Worm (Caenorhabditis elegans) whole organism, young adult: ENCODE measurements around the gene tyr-1.

Experiments used
- D2030.7 ChIP-seq: fragments of 200-800 bp; sonication (Bioruptor generic); IDR thresholded peaks from 2 replicates; pipeline ENCODE4 v1.3.6; 2022; ENCODE audit warnings: missing genetic modification reagents, missing genetic modification characterization, missing compliant biosample characterization
- F10E7.11 ChIP-seq: sonication (generic microtip); optimal IDR thresholded peaks from 2 replicates; lab custom pipeline; 2017; ENCODE audit warnings: mild to moderate bottlenecking, missing genetic modification characterization, moderate library complexity, missing compliant biosample characterization
- F23B12.7 ChIP-seq: sonication (generic microtip); optimal IDR thresholded peaks from 2 replicates; lab custom pipeline; 2017; ENCODE audit warnings: missing genetic modification characterization, mild to moderate bottlenecking, missing compliant biosample characterization, antibody characterized with exemption, moderate library complexity; ENCODE audit not compliant: insufficient read depth
- F37B4.10 ChIP-seq: fragments of 200-800 bp; sonication (Bioruptor generic); IDR thresholded peaks from 2 replicates; pipeline ENCODE4 v1.3.6; 2022; ENCODE audit warnings: missing genetic modification characterization, missing compliant biosample characterization
- F39B2.1 ChIP-seq: fragments of 200-800 bp; sonication (Bioruptor generic); IDR thresholded peaks from 2 replicates; pipeline ENCODE4 v1.3.6; 2022; ENCODE audit warnings: missing genetic modification reagents, missing genetic modification characterization, missing compliant biosample characterization
- F52B5.7 ChIP-seq: sonication (generic microtip); optimal IDR thresholded peaks from 2 replicates; lab custom pipeline; 2016; ENCODE audit warnings: mild to moderate bottlenecking, missing genetic modification characterization, missing compliant biosample characterization
- K12H6.12 ChIP-seq: fragments of 200-800 bp; sonication (Bioruptor generic); optimal IDR thresholded peaks from 2 replicates; lab custom pipeline; 2018; ENCODE audit warnings: mild to moderate bottlenecking, missing genetic modification characterization, missing compliant biosample characterization
- T26A5.8 ChIP-seq: sonication (generic microtip); optimal IDR thresholded peaks from 2 replicates; lab custom pipeline; 2016; ENCODE audit warnings: missing genetic modification characterization, missing compliant biosample characterization
- akir-1 ChIP-seq: fragments of 200-800 bp; sonication (Bioruptor generic); optimal IDR thresholded peaks from 2 replicates; lab custom pipeline; 2018; ENCODE audit warnings: mild to moderate bottlenecking, missing genetic modification characterization, moderate library complexity, missing compliant biosample characterization
- aptf-2 ChIP-seq: fragments of 200-800 bp; sonication (Bioruptor generic); conservative IDR thresholded peaks from 2 replicates; pipeline ENCODE4 v1.3.6; 2022; ENCODE audit warnings: missing genetic modification reagents, missing genetic modification characterization, missing compliant biosample characterization
- atf-7 ChIP-seq: sonication (generic microtip); optimal IDR thresholded peaks from 2 replicates; lab custom pipeline; 2017; ENCODE audit warnings: mild to moderate bottlenecking, missing genetic modification characterization, missing compliant biosample characterization
- attf-5 ChIP-seq: fragments of 200-800 bp; sonication (Bioruptor generic); optimal IDR thresholded peaks from 2 replicates; lab custom pipeline; 2018; ENCODE audit warnings: mild to moderate bottlenecking, missing genetic modification characterization, missing compliant biosample characterization
- bed-1 ChIP-seq: fragments of 200-800 bp; sonication (Bioruptor generic); IDR thresholded peaks from 2 replicates; pipeline ENCODE4 v1.3.6; 2022; ENCODE audit warnings: missing genetic modification reagents, missing genetic modification characterization, missing compliant biosample characterization
- bed-2 ChIP-seq: fragments of 200-800 bp; sonication (Bioruptor generic); IDR thresholded peaks from 2 replicates; pipeline ENCODE4 v1.3.6; 2022; ENCODE audit warnings: missing genetic modification reagents, missing genetic modification characterization, missing compliant biosample characterization
- cebp-1 ChIP-seq, 2 experiments: fragments of 200-800 bp in 1 of 2; sonication (Bioruptor generic) in 1 of 2; sonication (generic microtip) in 1 of 2; IDR thresholded peaks in 1 of 2; optimal IDR thresholded peaks in 1 of 2; 2 replicates each; pipeline versions ENCODE4 v1.3.6 to Lab custom; 2017 to 2022; ENCODE audit warnings: missing compliant biosample characterization in 2 of 2, missing genetic modification characterization in 2 of 2, mild to moderate bottlenecking in 1 of 2, missing genetic modification reagents in 1 of 2, moderate library complexity in 1 of 2
- ceh-27 ChIP-seq: fragments of 200-800 bp; sonication (Bioruptor generic); optimal IDR thresholded peaks from 2 replicates; lab custom pipeline; 2018; ENCODE audit warnings: mild to moderate bottlenecking, missing genetic modification characterization, moderate library complexity, missing compliant biosample characterization
- ceh-58 ChIP-seq: fragments of 200-800 bp; sonication (Bioruptor generic); IDR thresholded peaks from 2 replicates; pipeline ENCODE4 v1.3.6; 2022; ENCODE audit warnings: missing genetic modification characterization, missing compliant biosample characterization
- dox-1 ChIP-seq: fragments of 200-800 bp; sonication (Bioruptor generic); IDR thresholded peaks from 2 replicates; pipeline ENCODE4 v1.3.6; 2022; ENCODE audit warnings: missing genetic modification reagents, missing genetic modification characterization, missing compliant biosample characterization
- egl-18 ChIP-seq: fragments of 200-800 bp; sonication (Bioruptor generic); IDR thresholded peaks from 2 replicates; pipeline ENCODE4 v1.3.6; 2022; ENCODE audit warnings: missing genetic modification reagents, missing genetic modification characterization, missing compliant biosample characterization
- him-1 ChIP-seq: sonication (generic microtip); optimal IDR thresholded peaks from 2 replicates; lab custom pipeline; 2016; ENCODE audit warnings: missing genotype, missing genetic modification reagents, missing genetic modification characterization, missing compliant biosample characterization
- hlh-26 ChIP-seq: fragments of 200-800 bp; sonication (Bioruptor generic); conservative IDR thresholded peaks from 2 replicates; pipeline ENCODE4 v1.3.6; 2022; ENCODE audit warnings: missing genetic modification reagents, missing genetic modification characterization, missing compliant biosample characterization
- hmg-20 ChIP-seq: fragments of 200-800 bp; sonication (Bioruptor generic); IDR thresholded peaks from 2 replicates; pipeline ENCODE4 v1.3.6; 2022; ENCODE audit warnings: missing genetic modification reagents, missing genetic modification characterization, missing compliant biosample characterization
- lin-26 ChIP-seq: fragments of 200-800 bp; sonication (Bioruptor generic); IDR thresholded peaks from 2 replicates; pipeline ENCODE4 v1.3.6; 2022; ENCODE audit warnings: missing genetic modification reagents, missing genetic modification characterization, missing compliant biosample characterization
- lin-35 ChIP-seq, 3 experiments: fragments of 150-350 bp in 2 of 3; sonication (generic microtip) in 1 of 3; optimal IDR thresholded peaks; 2 replicates each; lab custom pipeline; 2014 to 2018; ENCODE audit warnings: missing biosample characterization in 3 of 3, missing genetic modification characterization in 3 of 3, missing genetic modification reagents in 3 of 3
- lin-40 ChIP-seq: sonication (generic microtip); optimal IDR thresholded peaks from 2 replicates; lab custom pipeline; 2016; ENCODE audit warnings: missing genetic modification characterization, mild to moderate bottlenecking, missing compliant biosample characterization, missing genotype, missing genetic modification reagents
- lir-1 ChIP-seq: fragments of 200-800 bp; sonication (Bioruptor generic); conservative IDR thresholded peaks from 2 replicates; pipeline ENCODE4 v1.3.6; 2022; ENCODE audit warnings: missing genetic modification reagents, missing genetic modification characterization, missing compliant biosample characterization
- madf-3 ChIP-seq: fragments of 200-800 bp; sonication (Bioruptor generic); IDR thresholded peaks from 2 replicates; pipeline ENCODE4 v1.3.6; 2022; ENCODE audit warnings: missing genetic modification reagents, missing genetic modification characterization, missing compliant biosample characterization
- mes-4 ChIP-seq: sonication (generic microtip); optimal IDR thresholded peaks from 2 replicates; lab custom pipeline; 2016; ENCODE audit warnings: missing genotype, missing genetic modification characterization, missing compliant biosample characterization
- nfya-1 ChIP-seq: sonication (generic microtip); optimal IDR thresholded peaks from 2 replicates; lab custom pipeline; 2017; ENCODE audit warnings: antibody characterized with exemption, missing compliant biosample characterization, missing genetic modification characterization, borderline replicate concordance; ENCODE audit not compliant: insufficient read depth
- nhr-27 ChIP-seq: fragments of 200-800 bp; sonication (Bioruptor generic); optimal IDR thresholded peaks from 2 replicates; lab custom pipeline; 2018; ENCODE audit warnings: mild to moderate bottlenecking, missing genetic modification characterization, moderate library complexity, missing compliant biosample characterization
- nhr-80 ChIP-seq: sonication (generic microtip); optimal IDR thresholded peaks from 2 replicates; lab custom pipeline; 2016; ENCODE audit warnings: missing genetic modification characterization, missing compliant biosample characterization
- rcor-1 ChIP-seq: fragments of 200-800 bp; sonication (Bioruptor generic); IDR thresholded peaks from 2 replicates; pipeline ENCODE4 v1.3.6; 2022; ENCODE audit warnings: missing genetic modification reagents, missing genetic modification characterization, missing compliant biosample characterization
- snpc-1.1 ChIP-seq: sonication (generic microtip); optimal IDR thresholded peaks from 2 replicates; lab custom pipeline; 2017; ENCODE audit warnings: missing genetic modification characterization, mild to moderate bottlenecking, missing compliant biosample characterization, antibody characterized with exemption, moderate library complexity, missing genotype, missing genetic modification reagents; ENCODE audit not compliant: insufficient read depth
- snpc-3.4 ChIP-seq: sonication (generic microtip); optimal IDR thresholded peaks from 2 replicates; lab custom pipeline; 2017; ENCODE audit warnings: missing genetic modification characterization, mild to moderate bottlenecking, missing compliant biosample characterization, antibody characterized with exemption, moderate library complexity, missing genotype, missing genetic modification reagents
- somi-1 ChIP-seq: fragments of 200-800 bp; sonication (Bioruptor generic); optimal IDR thresholded peaks from 2 replicates; lab custom pipeline; 2018; ENCODE audit warnings: mild to moderate bottlenecking, missing genetic modification characterization, missing compliant biosample characterization
- sptf-2 ChIP-seq: fragments of 200-800 bp; sonication (Bioruptor generic); optimal IDR thresholded peaks from 2 replicates; lab custom pipeline; 2018; ENCODE audit warnings: mild to moderate bottlenecking, missing genetic modification characterization, missing compliant biosample characterization
- tbp1 ChIP-seq: fragments of 200-800 bp; sonication (Bioruptor generic); optimal IDR thresholded peaks from 2 replicates; lab custom pipeline; 2018; ENCODE audit warnings: mild to moderate bottlenecking, missing genetic modification characterization, missing compliant biosample characterization
- tbx-9 ChIP-seq: sonication (generic microtip); optimal IDR thresholded peaks from 2 replicates; lab custom pipeline; 2016; ENCODE audit warnings: borderline replicate concordance, missing genetic modification characterization, inconsistent platforms, missing compliant biosample characterization
- xnd-1 ChIP-seq: sonication (generic microtip); optimal IDR thresholded peaks from 2 replicates; lab custom pipeline; 2016; ENCODE audit warnings: missing genotype, missing genetic modification reagents, missing genetic modification characterization, missing compliant biosample characterization
- zfh-2 ChIP-seq: fragments of 200-800 bp; sonication (Bioruptor generic); conservative IDR thresholded peaks from 2 replicates; pipeline ENCODE4 v1.3.6; 2022; ENCODE audit warnings: missing genetic modification reagents, missing genetic modification characterization, missing compliant biosample characterization
- ztf-22 ChIP-seq: fragments of 200-800 bp; sonication (Bioruptor generic); optimal IDR thresholded peaks from 2 replicates; lab custom pipeline; 2018; ENCODE audit warnings: mild to moderate bottlenecking, missing genetic modification characterization, moderate library complexity, missing compliant biosample characterization
- ztf-26 ChIP-seq: sonication (generic microtip); optimal IDR thresholded peaks from 2 replicates; lab custom pipeline; 2017; ENCODE audit warnings: missing genetic modification characterization, missing compliant biosample characterization
- ztf-28 ChIP-seq: fragments of 200-800 bp; sonication (Bioruptor generic); IDR thresholded peaks from 2 replicates; pipeline ENCODE4 v1.3.6; 2022; ENCODE audit warnings: missing genetic modification reagents, missing genetic modification characterization, missing compliant biosample characterization
- ztf-3 ChIP-seq: fragments of 200-800 bp; sonication (Bioruptor generic); optimal IDR thresholded peaks from 2 replicates; lab custom pipeline; 2018; ENCODE audit warnings: mild to moderate bottlenecking, missing genetic modification characterization, missing compliant biosample characterization
- ztf-6 ChIP-seq: fragments of 200-800 bp; sonication (Bioruptor generic); IDR thresholded peaks from 2 replicates; pipeline ENCODE4 v1.3.6; 2022; ENCODE audit warnings: missing genetic modification reagents, missing genetic modification characterization, missing compliant biosample characterization

Gene tyr-1

ce11 chrIII:7854494-7855184 lies 18.9 kb upstream of the tyr-1 start, which contains the start of gene rpl-35 (continued):
- peak; percentile 72; the same call in 1 of the 2 replicates for TF ChIP-seq ceh-58
- TF ChIP-seq rcor-1 (GFP tag; lab: Robert Waterston, UW), result peak; percentile 99
- no peak; the same call in 1 of the 2 replicates for TF ChIP-seq zfh-2 (GFP tag; lab: Robert Waterston, UW)
- TF ChIP-seq D2030.7 (GFP tag; lab: Robert Waterston, UW), result peak; percentile 99
- TF ChIP-seq him-1 (tag; lab: Kevin White, UChicago), result peak; percentile 99
- TF ChIP-seq dox-1 (GFP tag; lab: Robert Waterston, UW), result peak; percentile 100
- peak; percentile 100 for TF ChIP-seq attf-5 (GFP tag; lab: Kevin White, UChicago)
- peak; percentile 75 for TF ChIP-seq mes-4 (tag; lab: Kevin White, UChicago)
- peak; percentile 99 for TF ChIP-seq lir-1 (GFP tag; lab: Robert Waterston, UW)
- TF ChIP-seq F39B2.1 (GFP tag; lab: Robert Waterston, UW), result peak; percentile 95
- peak; percentile 83 for TF ChIP-seq tbp1
- peak; percentile 97 for TF ChIP-seq cebp-1 (GFP tag; IDR thresholded peaks at IDR 0.05; lab: Robert Waterston, UW)
- TF ChIP-seq cebp-1 (tag; optimal IDR thresholded peaks at IDR 0.05; lab: Kevin White, UChicago), result peak; percentile 99
- peak; percentile 98 for TF ChIP-seq atf-7
- peak; percentile 99 for TF ChIP-seq ztf-28 (GFP tag; lab: Robert Waterston, UW)

DNA sequence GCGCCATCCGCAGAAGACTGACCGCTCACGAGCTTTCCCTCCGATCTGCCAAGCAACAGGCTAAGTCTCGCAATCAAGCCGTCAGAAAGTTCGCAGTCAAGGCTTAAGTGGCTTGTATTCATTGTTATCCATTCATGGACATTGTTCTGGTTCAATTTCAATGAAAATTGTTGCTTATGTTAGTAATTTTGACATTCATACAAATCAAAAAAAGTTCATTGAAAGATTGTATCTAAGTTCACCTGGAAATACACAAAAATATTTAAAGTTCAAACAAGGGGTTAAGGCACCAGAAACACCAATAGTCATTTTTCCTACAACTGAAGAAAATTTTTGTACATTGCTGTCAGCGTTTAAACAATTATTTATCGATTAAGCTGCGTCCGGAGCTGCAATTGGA lies 18.1 kb upstream of the tyr-1 start:
- TF ChIP-seq xnd-1 (tag; lab: Kevin White, UChicago), result no peak
- TF ChIP-seq somi-1 (GFP tag; lab: Kevin White, UChicago), result peak; percentile 12
- no peak for TF ChIP-seq bed-2 (GFP tag; lab: Robert Waterston, UW)
- peak in 1 of 3 experiments; percentile 22 for TF ChIP-seq lin-35 (GFP tag; optimal IDR thresholded peaks at IDR 0.05; lab: Kevin White, UChicago)
- no peak for TF ChIP-seq zfh-2 (GFP tag; lab: Robert Waterston, UW)
- TF ChIP-seq lin-26 (GFP tag; lab: Robert Waterston, UW), result peak; percentile 77
- TF ChIP-seq snpc-1.1 (tag; lab: Kevin White, UChicago), result peak; percentile 25
- TF ChIP-seq F23B12.7 (tag; lab: Kevin White, UChicago), result no peak
- TF ChIP-seq T26A5.8, result no peak
- TF ChIP-seq aptf-2 (GFP tag; lab: Robert Waterston, UW), result no peak
- TF ChIP-seq F37B4.10 (GFP tag; lab: Robert Waterston, UW), result no peak
- no peak for TF ChIP-seq ztf-28 (GFP tag; lab: Robert Waterston, UW)
- no peak for TF ChIP-seq sptf-2 (GFP tag; lab: Kevin White, UChicago)
- TF ChIP-seq tbx-9 (tag; lab: Kevin White, UChicago), result no peak
- TF ChIP-seq ztf-3 (GFP tag; lab: Kevin White, UChicago), result no peak
- no peak for TF ChIP-seq bed-1 (GFP tag; lab: Robert Waterston, UW)
- TF ChIP-seq rcor-1 (GFP tag; lab: Robert Waterston, UW), result peak; percentile 61
- no peak for TF ChIP-seq ztf-6
- TF ChIP-seq lin-40 (tag; lab: Kevin White, UChicago), result no peak
- TF ChIP-seq K12H6.12 (tag; lab: Kevin White, UChicago), result no peak
- no peak for TF ChIP-seq ceh-27
- TF ChIP-seq hmg-20 (GFP tag; lab: Robert Waterston, UW), result no peak
- no peak for TF ChIP-seq hlh-26 (GFP tag; lab: Robert Waterston, UW)
- no peak for TF ChIP-seq egl-18 (GFP tag; lab: Robert Waterston, UW)
- peak; percentile 79 for TF ChIP-seq snpc-3.4 (tag; lab: Kevin White, UChicago)
- TF ChIP-seq ztf-26 (tag; lab: Kevin White, UChicago), result no peak
- TF ChIP-seq F52B5.7 (tag; lab: Kevin White, UChicago), result no peak
- no peak for TF ChIP-seq nhr-80
- TF ChIP-seq akir-1, result no peak
- TF ChIP-seq nhr-27, result no peak
- no peak for TF ChIP-seq F10E7.11
- TF ChIP-seq madf-3 (GFP tag; lab: Robert Waterston, UW), result peak; percentile 74
- no peak for TF ChIP-seq ztf-22 (GFP tag; lab: Kevin White, UChicago)
- TF ChIP-seq nfya-1, result no peak
